1 fruit fly cellular context compared by ENCODE assay signal in the genomic region with DNA sequence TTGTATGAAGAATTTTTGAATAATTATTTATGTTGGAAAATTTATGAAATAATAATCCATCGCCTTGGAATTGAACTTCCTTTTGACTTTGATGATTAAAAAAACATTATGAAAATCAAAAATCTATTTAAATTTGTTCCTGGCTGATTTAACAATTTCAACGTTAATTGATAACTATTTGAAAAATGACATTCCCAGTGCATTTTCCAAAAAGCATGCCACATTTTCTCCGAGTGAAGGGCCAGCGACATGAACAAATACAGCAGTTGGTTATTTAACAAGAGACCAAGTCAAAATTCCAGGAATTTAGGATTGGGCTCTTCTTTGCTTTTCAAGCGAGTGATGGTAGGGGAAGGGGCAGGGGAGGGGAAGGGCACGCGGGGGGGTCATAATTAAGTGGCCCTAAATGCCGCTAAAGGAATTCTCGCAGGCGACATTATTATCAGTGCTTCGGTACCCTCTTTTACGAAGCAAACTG.
TF ChIP-seq lines count a peak whose summit lies in the region.

No protein-coding gene starts in this region.

TF ChIP-seq in whole organism, embryonic, 481 proteins besides CTCF, POLR2A, EP300 and RAD21 (continued from another document):
- no peak for TF ChIP-seq CG15514 (GFP tag; optimal IDR thresholded peaks at IDR 0.05; lab: Kevin White, UChicago)
- TF ChIP-seq CG15269 (tag; optimal IDR thresholded peaks at IDR 0.05; lab: Kevin White, UChicago), result no peak
- TF ChIP-seq NK7.1 (GFP tag; optimal IDR thresholded peaks at IDR 0.05; lab: Kevin White, UChicago), result no peak
- peak; percentile 15 for TF ChIP-seq lbe (GFP tag; optimal IDR thresholded peaks at IDR 0.05; lab: Kevin White, UChicago)
- TF ChIP-seq onecut (GFP tag; IDR thresholded peaks at IDR 0.05; lab: Robert Waterston, UW), result peak; percentile 23; the same call in 1 of the 2 replicates
- TF ChIP-seq CG30020 (tag; optimal IDR thresholded peaks at IDR 0.05; lab: Kevin White, UChicago), result peak; percentile 31
- peak; percentile 45 for TF ChIP-seq Chrac-16 (GFP tag; optimal IDR thresholded peaks at IDR 0.05; lab: Kevin White, UChicago)
- peak; percentile 82 for TF ChIP-seq CG15696 (tag; optimal IDR thresholded peaks at IDR 0.05; lab: Kevin White, UChicago)
- no peak for TF ChIP-seq en (GFP tag; optimal IDR thresholded peaks at IDR 0.05; lab: Kevin White, UChicago)
- peak; percentile 63 for TF ChIP-seq CG13424 (tag; optimal IDR thresholded peaks at IDR 0.05; lab: Kevin White, UChicago)
- peak; percentile 65 for TF ChIP-seq Blimp-1 (GFP tag; optimal IDR thresholded peaks at IDR 0.05; lab: Kevin White, UChicago)
- TF ChIP-seq Aef1 (GFP tag; IDR thresholded peaks at IDR 0.05; lab: Robert Waterston, UW), result no peak
- TF ChIP-seq luna (GFP tag; optimal IDR thresholded peaks at IDR 0.05; lab: Kevin White, UChicago), result no peak
- TF ChIP-seq pfk (GFP tag; optimal IDR thresholded peaks at IDR 0.05; lab: Kevin White, UChicago), result no peak
- peak; percentile 81 for TF ChIP-seq CG2202 (tag; optimal IDR thresholded peaks at IDR 0.05; lab: Kevin White, UChicago)
- no peak for TF ChIP-seq Hr78 (GFP tag; optimal IDR thresholded peaks at IDR 0.05; lab: Kevin White, UChicago)
- peak; percentile 82 for TF ChIP-seq Xrp1 (GFP tag; IDR thresholded peaks at IDR 0.05; lab: Robert Waterston, UW)
- peak; percentile 60 for TF ChIP-seq CG7556 (GFP tag; optimal IDR thresholded peaks at IDR 0.05; lab: Kevin White, UChicago)
- TF ChIP-seq Ets97D (GFP tag; optimal IDR thresholded peaks at IDR 0.05; lab: Kevin White, UChicago), result no peak
- TF ChIP-seq CG10209 (GFP tag; optimal IDR thresholded peaks at IDR 0.05; lab: Kevin White, UChicago), result peak; percentile 48
- peak; percentile 70 for TF ChIP-seq nom (GFP tag; optimal IDR thresholded peaks at IDR 0.05; lab: Kevin White, UChicago)
- TF ChIP-seq oc (tag; optimal IDR thresholded peaks at IDR 0.05; lab: Kevin White, UChicago), result no peak
- TF ChIP-seq CG10959 (GFP tag; IDR thresholded peaks at IDR 0.05; lab: Robert Waterston, UW), result 0 out of 2 replicates have a peak, but pooled peaks have one; percentile 10
- TF ChIP-seq slou (GFP tag; optimal IDR thresholded peaks at IDR 0.05; lab: Kevin White, UChicago), result no peak
- TF ChIP-seq ase (GFP tag; IDR thresholded peaks at IDR 0.05; lab: Robert Waterston, UW), result no peak
- TF ChIP-seq ssp (GFP tag; IDR thresholded peaks at IDR 0.05; lab: Robert Waterston, UW), result 0 out of 2 replicates have a peak, but pooled peaks have one; percentile 9
- TF ChIP-seq B-H2 (GFP tag; optimal IDR thresholded peaks at IDR 0.05; lab: Kevin White, UChicago), result no peak
- peak in 1 of 2 experiments; percentile 14 for TF ChIP-seq dpn (GFP tag; optimal IDR thresholded peaks at IDR 0.05; lab: Kevin White, UChicago)
- no peak for TF ChIP-seq mirr (GFP tag; optimal IDR thresholded peaks at IDR 0.05; lab: Kevin White, UChicago)
- peak; percentile 38; the same call in 2 of the 3 replicates for TF ChIP-seq row (GFP tag; IDR thresholded peaks at IDR 0.05; lab: Robert Waterston, UW)
- TF ChIP-seq CG13296 (GFP tag; optimal IDR thresholded peaks at IDR 0.05; lab: Kevin White, UChicago), result no peak
- no peak for TF ChIP-seq CG13287 (GFP tag; IDR thresholded peaks at IDR 0.05; lab: Robert Waterston, UW; ENCODE audit: partially characterized antibody)
